Fruit fly (Drosophila melanogaster): ENCODE data around the gene CG3961.

The CG3961 gene

DNA sequence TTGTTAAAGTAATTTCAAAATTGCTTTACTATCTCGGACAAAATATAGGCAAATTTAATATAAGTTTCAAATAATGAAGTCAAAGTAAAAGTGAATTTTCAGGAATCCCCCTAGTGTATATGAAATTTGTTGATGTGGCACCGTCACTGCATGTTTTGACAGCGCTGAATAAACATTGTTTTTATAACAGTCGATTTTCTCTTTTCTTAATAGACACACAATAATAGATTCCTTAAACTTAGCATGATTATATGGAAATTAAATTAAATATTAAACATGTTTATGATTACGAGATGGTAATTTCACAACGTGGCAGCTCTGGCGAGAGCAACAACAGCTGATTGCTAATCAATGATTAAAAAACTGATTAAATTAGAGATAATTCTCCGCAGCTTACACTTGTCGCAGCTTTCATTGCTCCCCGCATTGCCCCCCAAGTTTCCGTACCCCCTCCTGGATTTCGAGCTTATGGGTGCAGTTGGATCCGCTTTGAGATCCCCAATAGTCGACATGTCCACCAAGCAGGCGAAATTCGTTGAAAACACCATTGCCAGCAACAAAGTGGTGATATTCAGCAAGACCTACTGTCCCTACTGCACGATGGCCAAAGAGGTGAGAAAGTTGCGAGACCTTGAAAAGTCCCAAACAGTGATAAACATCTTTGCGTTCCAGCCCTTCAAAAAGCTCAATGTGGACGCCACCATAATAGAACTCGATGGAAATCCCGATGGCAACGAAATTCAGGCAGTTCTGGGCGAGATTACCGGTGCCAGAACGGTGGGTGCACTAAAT is 21.1 kb downstream of the CG3961 start, which contains the start of gene Grx1 (continued):
- TF ChIP-seq CG34224 (GFP tag; IDR thresholded peaks at IDR 0.05; ENCODE audit: partially characterized antibody) (peak; percentile 7; the same call in 1 of the 3 replicates), kay (GFP tag; optimal IDR thresholded peaks at IDR 0.05) (peak; percentile 55), CG10979 (tag; optimal IDR thresholded peaks at IDR 0.05) (peak; percentile 51), ftz-f1 (GFP tag; optimal IDR thresholded peaks at IDR 0.05) (peak; percentile 60), NC2β (GFP tag; optimal IDR thresholded peaks at IDR 0.05) (peak; percentile 53), bbx (GFP tag; IDR thresholded peaks at IDR 0.05; ENCODE audit: partially characterized antibody) (no peak), ham (GFP tag; IDR thresholded peaks at IDR 0.05) (no peak), CG17385 (GFP tag; optimal IDR thresholded peaks at IDR 0.05) (peak; percentile 51), Poxn (GFP tag; IDR thresholded peaks at IDR 0.05) (no peak), CG11560 (tag; IDR thresholded peaks at IDR 0.05) (no peak), sens (GFP tag) (peak; percentile 95), CG4854 (GFP tag; optimal IDR thresholded peaks at IDR 0.05) (peak; percentile 8), z (GFP tag; IDR thresholded peaks at IDR 0.05) (no peak), CG32772 (GFP tag; IDR thresholded peaks at IDR 0.05) (no peak), HLH4C (GFP tag; IDR thresholded peaks at IDR 0.05; ENCODE audit: partially characterized antibody) (no peak), Sox100B (GFP tag; optimal IDR thresholded peaks at IDR 0.05) (peak; percentile 52), CG7271 (tag; optimal IDR thresholded peaks at IDR 0.05) (no peak), CG4404 (GFP tag; IDR thresholded peaks at IDR 0.05) (no peak), CG13894 (tag; optimal IDR thresholded peaks at IDR 0.05) (peak; percentile 35), Opbp (GFP tag; IDR thresholded peaks at IDR 0.05; ENCODE audit: partially characterized antibody) (no peak), CG2875 (GFP tag; optimal IDR thresholded peaks at IDR 0.05) (no peak), CG12744 (GFP tag; optimal IDR thresholded peaks at IDR 0.05) (no peak), CG10321 (GFP tag; IDR thresholded peaks at IDR 0.05) (no peak), CG12071 (GFP tag; optimal IDR thresholded peaks at IDR 0.05) (no peak), unpg (GFP tag; optimal IDR thresholded peaks at IDR 0.05) (peak; percentile 71), CG1602 (GFP tag; optimal IDR thresholded peaks at IDR 0.05) (peak; percentile 47), psq (GFP tag; optimal IDR thresholded peaks at IDR 0.05) (no peak), unc-4 (GFP tag; IDR thresholded peaks at IDR 0.05; ENCODE audit: partially characterized antibody) (no peak), Scr (GFP tag; IDR thresholded peaks at IDR 0.05; ENCODE audit: partially characterized antibody) (no peak), ash1 (GFP tag; optimal IDR thresholded peaks at IDR 0.05) (no peak), HLH54F (GFP tag; optimal IDR thresholded peaks at IDR 0.05) (peak; percentile 38), klu (GFP tag; IDR thresholded peaks at IDR 0.05) (no peak), CG10147 (GFP tag; optimal IDR thresholded peaks at IDR 0.05) (peak; percentile 38), pzg (GFP tag; optimal IDR thresholded peaks at IDR 0.05) (peak; percentile 42), Atf-2 (GFP tag; optimal IDR thresholded peaks at IDR 0.05) (peak; percentile 36), chm (GFP tag; IDR thresholded peaks at IDR 0.05) (no peak), Dip3 (GFP tag; optimal IDR thresholded peaks at IDR 0.05) (peak; percentile 4), CG8281 (tag; optimal IDR thresholded peaks at IDR 0.05) (no peak), MBD-R2 (GFP tag; IDR thresholded peaks at IDR 0.05) (peak; percentile 84), crol (GFP tag; IDR thresholded peaks at IDR 0.05) (peak; percentile 77), Tbp (GFP tag; optimal IDR thresholded peaks at IDR 0.05) (no peak), GATAe (GFP tag; conservative IDR thresholded peaks at IDR 0.05) (peak; percentile 81), fd3F (GFP tag; optimal IDR thresholded peaks at IDR 0.05) (peak; percentile 58), usp (GFP tag; optimal IDR thresholded peaks at IDR 0.05) (no peak), CG16863 (GFP tag; optimal IDR thresholded peaks at IDR 0.05) (peak; percentile 27), CG10565 (GFP tag; optimal IDR thresholded peaks at IDR 0.05) (no peak), CG30020 (tag; optimal IDR thresholded peaks at IDR 0.05) (peak; percentile 61), CG6854 (GFP tag; optimal IDR thresholded peaks at IDR 0.05) (no peak), sd (tag; optimal IDR thresholded peaks at IDR 0.05) (no peak), CG10209 (GFP tag; optimal IDR thresholded peaks at IDR 0.05) (peak; percentile 41)

All from whole organism, embryonic.